Fruit fly (Drosophila melanogaster) whole organism, larva: ENCODE results near the gene CG32462.

Experiments used
- noc ChIP-seq: fragments of 200-800 bp; sonication (Bioruptor generic); optimal IDR thresholded peaks from 3 replicates; lab custom pipeline; 2019; ENCODE audit warnings: missing biosample characterization, mild to moderate bottlenecking, missing genetic modification characterization, moderate library complexity

Gene CG32462

dm6 chr3L:22853412-22853811 is at the start of gene CG32462:
TSS of gene CG32462 (minus strand) at chr3L:22853512.
- TF ChIP-seq noc (tag; lab: Kevin White, UChicago): no peak

dm6 chr3L:22901612-22902011 is 48.3 kb upstream of the CG32462 start, which contains the start of gene BoYb:
TSS of gene BoYb (plus strand) at chr3L:22901912.
- TF ChIP-seq noc (tag; lab: Kevin White, UChicago): no peak

- TF ChIP-seq noc (tag; lab: Kevin White, UChicago): no peak
Measured at dm6 chr3L:22898444-22898843, 45.1 kb upstream of the CG32462 start, which contains the start of gene CG11131. TSS of gene CG11131 (plus strand) at chr3L:22898744.

dm6 chr3L:22894689-22895283 is 41.5 kb upstream of the CG32462 start:
- no peak for TF ChIP-seq noc (tag; lab: Kevin White, UChicago)

dm6 chr3L:22891009-22891408 is 37.7 kb upstream of the CG32462 start:
- TF ChIP-seq noc (tag; lab: Kevin White, UChicago): no peak

dm6 chr3L:22890024-22890423 is 36.7 kb upstream of the CG32462 start:
- no peak for TF ChIP-seq noc (tag; lab: Kevin White, UChicago)

dm6 chr3L:22888591-22889258 is 35.4 kb upstream of the CG32462 start:
- TF ChIP-seq noc (tag; lab: Kevin White, UChicago): no peak

- TF ChIP-seq noc (tag; lab: Kevin White, UChicago): no peak
Measured at dm6 chr3L:22887677-22888076, 34.4 kb upstream of the CG32462 start.

dm6 chr3L:22886939-22887338 is 33.6 kb upstream of the CG32462 start:
- no peak for TF ChIP-seq noc (tag; lab: Kevin White, UChicago)

- TF ChIP-seq noc (tag; lab: Kevin White, UChicago): peak; percentile 62
Measured at dm6 chr3L:22885843-22886242, 32.5 kb upstream of the CG32462 start.

- no peak for TF ChIP-seq noc (tag; lab: Kevin White, UChicago)
Measured at dm6 chr3L:22884481-22884880, 31.2 kb upstream of the CG32462 start.

dm6 chr3L:22883649-22884048 is 30.3 kb upstream of the CG32462 start:
- TF ChIP-seq noc (tag; lab: Kevin White, UChicago): no peak

dm6 chr3L:22880914-22881313 is 27.6 kb upstream of the CG32462 start, which contains the start of gene slif:
TSS of gene slif (plus strand) at chr3L:22881045.
- TF ChIP-seq noc (tag; lab: Kevin White, UChicago): no peak

dm6 chr3L:22879344-22879723 is 26.0 kb upstream of the CG32462 start:
- TF ChIP-seq noc (tag; lab: Kevin White, UChicago): no peak

- peak; percentile 100 for TF ChIP-seq noc (tag; lab: Kevin White, UChicago)
Measured at dm6 chr3L:22878723-22879343, 25.5 kb upstream of the CG32462 start, which contains the start of the genes Chro and Ssl1. TSS of gene Chro (minus strand) at chr3L:22878984. TSS of gene Ssl1 (plus strand) at chr3L:22879089.

dm6 chr3L:22877934-22878333 is 24.6 kb upstream of the CG32462 start:
- no peak for TF ChIP-seq noc (tag; lab: Kevin White, UChicago)
